Fruit fly (Drosophila melanogaster): ENCODE data around the gene Drsl2.

dm6 chr3L:3306515-3306914 lies 7.6 kb upstream of the Drsl2 start:
- TF ChIP-seq h (GFP tag; optimal IDR thresholded peaks at IDR 0.05): no peak
- no peak for TF ChIP-seq dmrt93B (GFP tag; optimal IDR thresholded peaks at IDR 0.05)
- no peak for TF ChIP-seq Hr78 (GFP tag; optimal IDR thresholded peaks at IDR 0.05)
- no peak for TF ChIP-seq Rel (GFP tag; optimal IDR thresholded peaks at IDR 0.05)
- no peak for TF ChIP-seq Rel (tag; optimal IDR thresholded peaks at IDR 0.05)
